Fruit fly (Drosophila melanogaster) whole organism, larva: ENCODE results near the gene Pax.
A peak's percentile ranks its signal among the peaks of the same experiment; 100 is the strongest.

ENCODE experiments used
- noc ChIP-seq: fragments of 200-800 bp; sonication (Bioruptor generic); optimal IDR thresholded peaks from 3 replicates; lab custom pipeline; 2019; ENCODE audit warnings: missing biosample characterization, mild to moderate bottlenecking, missing genetic modification characterization, moderate library complexity

Pax gene

dm6 chr2L:19444734-19445140 is 18.3 kb upstream of the Pax start, which contains the start of gene Hs2st:
TSS of gene Hs2st (minus strand) at chr2L:19444750.
- peak; percentile 91 for TF ChIP-seq noc

- no peak for TF ChIP-seq noc
Measured at dm6 chr2L:19442627-19443026, 16.2 kb upstream of the Pax start, which contains the start of gene CG10237. TSS of gene CG10237 (minus strand) at chr2L:19442727.

DNA sequence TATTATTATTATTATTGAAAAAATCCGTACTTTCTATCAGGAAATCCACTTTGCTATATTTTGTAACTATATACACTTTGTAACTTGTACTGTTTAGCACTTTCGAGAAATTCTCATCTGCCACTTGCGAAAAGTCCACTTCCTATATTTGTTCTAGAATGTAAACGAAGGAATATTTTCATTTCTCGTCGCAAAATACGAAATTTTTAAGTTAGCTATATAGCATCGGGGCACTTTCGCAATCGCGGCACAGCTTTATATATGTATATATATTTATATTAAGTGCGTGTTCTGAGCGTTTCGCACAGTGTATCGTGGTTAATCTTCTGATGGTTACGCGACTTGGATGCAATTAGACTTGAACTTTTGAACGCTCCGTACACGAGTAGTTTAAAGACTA is 15.4 kb upstream of the Pax start, which contains the start of gene RanGAP:
Gene RanGAP, plus strand, starts transcription at position 169 of the 400 bp plus-strand sequence.
- no peak for TF ChIP-seq noc

dm6 chr2L:19441339-19441738 is 14.9 kb upstream of the Pax start:
- no peak for TF ChIP-seq noc

DNA sequence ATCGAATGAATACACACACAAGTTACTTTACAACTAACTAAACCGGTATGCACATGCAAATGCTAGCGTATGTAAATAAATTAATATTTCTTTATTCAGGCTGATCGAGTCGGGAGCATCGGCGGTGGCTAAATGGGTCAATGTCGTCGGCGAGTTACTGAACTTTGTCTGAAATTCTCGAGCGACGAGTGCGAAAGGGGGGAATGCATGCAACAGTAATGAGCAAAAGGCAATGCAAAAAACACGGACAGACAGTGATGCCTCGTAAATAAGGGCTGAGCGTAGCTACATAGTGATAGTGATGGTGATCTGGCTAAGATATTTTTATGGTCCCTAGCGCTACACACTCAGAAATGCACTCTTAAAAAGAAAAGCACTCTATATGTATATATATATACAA is 14.3 kb upstream of the Pax start:
- TF ChIP-seq noc = no peak

dm6 chr2L:19440285-19440684 is 13.9 kb upstream of the Pax start:
- no peak for TF ChIP-seq noc

DNA sequence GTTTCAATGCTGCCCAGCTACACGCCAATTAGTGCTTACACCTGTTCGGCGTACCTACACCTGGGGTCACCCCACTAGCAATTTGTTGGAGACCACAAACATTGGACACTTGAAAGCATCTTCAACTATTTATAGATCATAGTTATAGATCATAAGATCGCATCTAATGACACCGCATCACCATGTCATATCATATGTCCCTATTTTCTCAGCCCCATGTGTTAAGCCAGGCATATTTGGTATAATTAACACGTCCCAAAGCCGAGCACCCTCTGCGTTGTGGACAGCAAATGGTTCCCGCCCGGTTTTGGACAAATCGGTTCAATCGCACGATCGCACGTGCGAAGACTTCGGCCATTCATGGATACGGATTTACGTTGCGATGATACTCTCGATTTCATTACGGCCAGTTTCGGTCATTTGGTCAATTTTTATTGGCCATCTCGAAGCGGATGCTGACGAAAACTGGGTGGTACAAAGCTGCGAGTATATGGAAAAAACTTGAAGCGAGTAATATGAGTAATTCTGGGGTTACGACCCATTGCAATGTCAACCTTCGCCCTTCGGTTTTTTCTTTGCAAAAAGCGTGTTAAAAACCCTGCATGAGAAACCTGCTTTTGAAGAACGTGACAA is 13.3 kb upstream of the Pax start:
- TF ChIP-seq noc = no peak

DNA sequence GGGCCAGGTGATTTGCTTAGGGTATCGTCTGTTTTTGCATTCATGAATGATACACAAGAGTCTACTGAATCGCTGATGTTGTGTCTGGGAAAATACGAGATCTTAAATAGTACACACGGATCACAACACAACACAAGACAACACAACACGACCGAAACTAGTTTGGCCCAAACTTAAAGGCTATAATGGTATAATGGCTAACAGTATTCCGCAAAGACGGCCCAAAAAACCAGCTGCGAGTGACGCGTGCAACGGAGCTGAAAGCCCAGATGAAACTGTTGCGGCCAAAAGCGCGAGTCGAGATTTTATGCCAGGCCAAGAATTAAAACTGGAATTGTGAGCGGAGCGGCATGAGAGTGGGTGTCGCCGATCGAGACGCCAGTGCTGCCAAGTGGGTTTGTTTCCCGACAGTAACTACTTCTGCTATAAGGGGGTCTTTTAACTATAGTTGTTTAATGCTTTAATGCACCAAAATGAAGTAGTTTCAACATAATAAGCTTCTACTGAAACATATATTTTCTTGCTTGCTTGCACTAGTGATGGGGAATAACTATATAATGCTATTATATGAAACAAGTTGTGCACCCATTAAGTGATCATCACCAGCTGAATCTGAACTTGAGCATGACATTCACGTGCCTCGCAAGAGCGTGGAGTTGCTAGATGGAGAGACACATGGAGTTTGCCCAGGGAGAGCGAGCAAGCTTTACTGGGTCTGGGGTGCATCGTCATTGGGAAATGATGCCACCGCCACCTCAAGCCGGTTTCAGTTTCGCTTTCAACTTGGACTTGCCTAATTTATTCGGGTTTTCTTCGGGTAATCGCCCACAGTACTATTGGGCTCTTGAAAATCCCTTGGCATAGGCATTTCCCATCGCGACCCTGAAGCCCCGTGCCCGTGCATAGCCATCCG is 12.5 kb upstream of the Pax start:
- no peak for TF ChIP-seq noc

dm6 chr2L:19434260-19434659 is 7.9 kb upstream of the Pax start:
- TF ChIP-seq noc = peak; percentile 61

DNA sequence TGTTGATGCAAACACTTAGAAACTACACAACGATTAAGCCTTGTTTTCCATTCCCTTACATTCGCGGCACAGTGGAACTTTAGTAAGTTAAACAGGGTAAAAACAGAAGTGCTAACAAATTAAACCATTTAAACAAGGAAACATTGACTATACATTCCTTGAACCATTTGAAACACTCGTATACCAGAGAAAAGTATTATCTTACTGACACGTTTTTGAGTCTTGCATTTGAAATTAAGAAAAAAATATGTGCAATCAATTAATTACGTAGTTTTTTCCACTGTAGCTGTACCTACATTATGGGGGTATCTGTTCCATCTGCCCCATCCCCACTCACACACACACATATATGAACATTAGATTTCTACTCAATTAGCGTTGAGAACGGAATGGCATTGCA is 6.9 kb upstream of the Pax start:
- peak; percentile 84 for TF ChIP-seq noc

dm6 chr2L:19432424-19433015 is 6.1 kb upstream of the Pax start, which contains the start of gene Rab9:
TSS of gene Rab9 (plus strand) at chr2L:19432574.
- TF ChIP-seq noc = peak; percentile 32

dm6 chr2L:19430343-19430742 is 3.9 kb upstream of the Pax start, which contains the start of gene RtcB:
TSS of gene RtcB (plus strand) at chr2L:19430643.
- TF ChIP-seq noc = no peak

- TF ChIP-seq noc = peak; percentile 28
Measured at dm6 chr2L:19429731-19430130, 3.3 kb upstream of the Pax start.

DNA sequence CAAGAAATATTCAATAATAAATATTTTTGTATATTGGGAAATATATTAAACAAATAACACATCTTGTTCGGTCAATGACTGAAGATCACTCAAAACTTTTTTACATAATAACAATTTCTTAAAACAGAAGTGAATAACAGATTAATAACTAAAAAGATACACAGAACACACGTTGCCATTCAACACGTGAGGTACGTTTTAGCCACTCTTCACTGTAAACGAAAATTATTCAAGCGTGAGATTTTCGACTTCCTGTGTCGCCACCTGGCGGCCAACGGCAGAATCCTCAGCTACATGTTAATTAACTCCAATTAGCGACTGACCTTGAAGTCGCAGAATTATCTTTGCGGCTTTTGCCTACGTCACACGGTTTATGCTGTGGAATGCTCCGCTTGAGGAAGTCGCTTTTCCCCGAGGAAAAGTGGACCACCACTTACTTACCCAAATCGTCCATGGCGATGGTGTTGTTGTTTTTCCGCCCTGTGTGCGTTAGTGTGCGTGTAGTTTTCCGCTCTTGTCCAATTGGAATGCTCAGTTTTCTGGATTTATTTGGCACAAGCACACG is 549 bp downstream of the Pax start:
- peak; percentile 75 for TF ChIP-seq noc

DNA sequence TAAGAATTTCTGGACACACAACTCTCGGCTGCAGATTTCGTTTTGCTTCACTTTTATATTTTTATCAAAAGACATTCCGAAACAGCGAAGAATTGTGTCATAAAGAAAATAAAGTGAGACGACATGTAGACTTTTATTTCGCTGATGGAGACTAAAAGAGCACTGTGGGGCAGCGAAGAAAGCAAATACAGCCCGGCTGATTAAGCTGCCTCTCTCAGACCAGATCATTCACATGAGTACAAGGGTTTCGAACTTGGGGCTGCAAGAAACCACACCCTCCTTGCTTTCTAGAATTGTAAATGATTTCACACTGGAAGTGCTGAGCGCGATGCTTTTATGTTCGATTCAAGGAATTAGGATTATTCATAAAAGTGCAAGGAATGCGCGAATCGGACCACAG is 1.3 kb downstream of the Pax start:
- no peak for TF ChIP-seq noc

- TF ChIP-seq noc = no peak
Measured at dm6 chr2L:19424307-19424902, 2.0 kb downstream of the Pax start.
